Worm (Caenorhabditis elegans) whole organism, L2 larva: ENCODE measurements around the gene dro-1.

ENCODE experiments used
- C34F6.9 ChIP-seq: fragments of 150-350 bp; optimal IDR thresholded peaks from 2 replicates; lab custom pipeline; 2014; ENCODE audit warnings: missing biosample characterization, missing genetic modification characterization
- F13H6.1 ChIP-seq: sonication (generic microtip); optimal IDR thresholded peaks from 2 replicates; lab custom pipeline; 2016; ENCODE audit warnings: missing genetic modification characterization, missing compliant biosample characterization
- R02D3.7 ChIP-seq: fragments of 150-350 bp; optimal IDR thresholded peaks from 2 replicates; lab custom pipeline; 2014; ENCODE audit warnings: missing biosample characterization, missing genetic modification characterization
- Y55F3AM.14 ChIP-seq: fragments of 200-800 bp; sonication (Bioruptor generic); optimal IDR thresholded peaks from 2 replicates; lab custom pipeline; 2018; ENCODE audit warnings: mild to moderate bottlenecking, missing genetic modification characterization, missing compliant biosample characterization
- ZK546.5 ChIP-seq: sonication (generic microtip); optimal IDR thresholded peaks from 2 replicates; lab custom pipeline; 2017; ENCODE audit warnings: missing biosample characterization, missing genetic modification characterization
- aly-2 ChIP-seq: fragments of 150-350 bp; optimal IDR thresholded peaks from 2 replicates; lab custom pipeline; 2014; ENCODE audit warnings: missing biosample characterization, missing genetic modification characterization
- ama-1 ChIP-seq: fragments of 150-350 bp; optimal IDR thresholded peaks from 2 replicates; lab custom pipeline; 2018; ENCODE audit warnings: inconsistent platforms
- blmp-1 ChIP-seq: sonication (generic microtip); optimal IDR thresholded peaks from 2 replicates; lab custom pipeline; 2017; ENCODE audit warnings: missing genetic modification characterization, mild to moderate bottlenecking, missing compliant biosample characterization, antibody characterized with exemption, moderate library complexity; ENCODE audit not compliant: insufficient read depth
- ceh-16 ChIP-seq: fragments of 150-350 bp; optimal IDR thresholded peaks from 2 replicates; lab custom pipeline; 2014; ENCODE audit warnings: missing biosample characterization, missing genetic modification characterization
- ceh-82 ChIP-seq: fragments of 150-350 bp; optimal IDR thresholded peaks from 2 replicates; lab custom pipeline; 2014; ENCODE audit warnings: missing biosample characterization, missing genetic modification characterization
- crh-2 ChIP-seq: sonication (generic microtip); optimal IDR thresholded peaks from 2 replicates; lab custom pipeline; 2017; ENCODE audit warnings: missing biosample characterization, missing genetic modification characterization
- dmd-4 ChIP-seq: sonication (generic microtip); optimal IDR thresholded peaks from 2 replicates; lab custom pipeline; 2017; ENCODE audit warnings: missing biosample characterization, missing genetic modification characterization
- egl-27 ChIP-seq: sonication (generic microtip); optimal IDR thresholded peaks from 3 replicates; lab custom pipeline; 2017; ENCODE audit warnings: missing biosample characterization, missing genetic modification reagents, missing genetic modification characterization
- elt-3 ChIP-seq: sonication (generic microtip); optimal IDR thresholded peaks from 2 replicates; lab custom pipeline; 2017; ENCODE audit warnings: missing biosample characterization, missing genetic modification characterization
- fos-1 ChIP-seq: fragments of 150-350 bp; optimal IDR thresholded peaks from 2 replicates; lab custom pipeline; 2014; ENCODE audit warnings: missing biosample characterization, missing genetic modification characterization
- gmeb-1 ChIP-seq: fragments of 150-350 bp; optimal IDR thresholded peaks from 2 replicates; lab custom pipeline; 2014; ENCODE audit warnings: missing biosample characterization, missing genetic modification characterization
- lin-11 ChIP-seq: fragments of 150-350 bp; sonication (generic microtip); optimal IDR thresholded peaks from 2 replicates; lab custom pipeline; 2014; ENCODE audit warnings: missing biosample characterization, missing genetic modification characterization, inconsistent platforms, mixed read lengths
- lin-13 ChIP-seq: fragments of 150-350 bp; optimal IDR thresholded peaks from 2 replicates; lab custom pipeline; 2014; ENCODE audit warnings: missing biosample characterization, missing genetic modification reagents, missing genetic modification characterization
- lin-39 ChIP-seq: fragments of 150-350 bp; optimal IDR thresholded peaks from 2 replicates; lab custom pipeline; 2014; ENCODE audit warnings: missing biosample characterization, missing genetic modification reagents, missing genetic modification characterization
- lsy-2 ChIP-seq, 2 experiments: fragments of 150-350 bp in 1 of 2; sonication (generic microtip) in 1 of 2; optimal IDR thresholded peaks; 2 replicates each; lab custom pipeline; 2014 to 2017; ENCODE audit warnings: missing biosample characterization in 2 of 2, missing genetic modification characterization in 2 of 2
- mab-5 ChIP-seq: fragments of 150-350 bp; optimal IDR thresholded peaks from 2 replicates; lab custom pipeline; 2014; ENCODE audit warnings: missing biosample characterization, missing genetic modification characterization
- mbf-1 ChIP-seq: sonication (generic microtip); optimal IDR thresholded peaks from 2 replicates; lab custom pipeline; 2017; ENCODE audit warnings: missing biosample characterization, missing genetic modification characterization
- mdl-1 ChIP-seq, 2 experiments: fragments of 150-350 bp in 1 of 2; sonication (generic microtip) in 1 of 2; optimal IDR thresholded peaks; 2 replicates each; lab custom pipeline; 2017; ENCODE audit warnings: missing biosample characterization in 2 of 2, missing genetic modification characterization in 2 of 2
- nhr-10 ChIP-seq: sonication (generic microtip); optimal IDR thresholded peaks from 2 replicates; lab custom pipeline; 2017; ENCODE audit warnings: missing biosample characterization, missing genetic modification characterization
- nhr-11 ChIP-seq: fragments of 150-350 bp; optimal IDR thresholded peaks from 2 replicates; lab custom pipeline; 2014; ENCODE audit warnings: missing biosample characterization, missing genetic modification characterization
- nhr-12 ChIP-seq: fragments of 150-350 bp; optimal IDR thresholded peaks from 2 replicates; lab custom pipeline; 2014; ENCODE audit warnings: missing biosample characterization, missing genetic modification characterization
- nhr-129 ChIP-seq: fragments of 150-350 bp; optimal IDR thresholded peaks from 2 replicates; lab custom pipeline; 2014; ENCODE audit warnings: missing biosample characterization, missing genetic modification characterization
- nhr-21 ChIP-seq: fragments of 150-350 bp; optimal IDR thresholded peaks from 2 replicates; lab custom pipeline; 2014; ENCODE audit warnings: missing biosample characterization, missing genetic modification characterization
- nhr-23 ChIP-seq: fragments of 150-350 bp; optimal IDR thresholded peaks from 2 replicates; lab custom pipeline; 2014; ENCODE audit warnings: missing biosample characterization, missing genetic modification reagents, missing genetic modification characterization
- nhr-237 ChIP-seq: fragments of 150-350 bp; optimal IDR thresholded peaks from 2 replicates; lab custom pipeline; 2014; ENCODE audit warnings: missing biosample characterization, missing genetic modification characterization
- nhr-25 ChIP-seq: fragments of 150-350 bp; sonication (generic microtip); optimal IDR thresholded peaks from 3 replicates; lab custom pipeline; 2014; ENCODE audit warnings: missing biosample characterization, missing genetic modification characterization
- nhr-6 ChIP-seq: fragments of 150-350 bp; optimal IDR thresholded peaks from 2 replicates; lab custom pipeline; 2014; ENCODE audit warnings: missing biosample characterization, missing genetic modification characterization
- peb-1 ChIP-seq: fragments of 150-350 bp; optimal IDR thresholded peaks from 2 replicates; lab custom pipeline; 2014; ENCODE audit warnings: missing biosample characterization, missing genetic modification characterization
- skn-1 ChIP-seq: sonication (generic microtip); optimal IDR thresholded peaks from 2 replicates; lab custom pipeline; 2017; ENCODE audit warnings: missing biosample characterization, missing genetic modification characterization
- sma-3 ChIP-seq: sonication (generic microtip); optimal IDR thresholded peaks from 2 replicates; lab custom pipeline; 2016; ENCODE audit warnings: missing genetic modification reagents, missing genetic modification characterization, missing compliant biosample characterization
- sma-9 ChIP-seq, 2 experiments: fragments of 150-350 bp in 1 of 2; sonication (generic microtip) in 1 of 2; optimal IDR thresholded peaks; 2 replicates each; lab custom pipeline; 2014 to 2016; ENCODE audit warnings: missing genetic modification characterization in 2 of 2, mild to moderate bottlenecking in 1 of 2, missing biosample characterization in 1 of 2, missing compliant biosample characterization in 1 of 2, missing genetic modification reagents in 1 of 2, moderate library complexity in 1 of 2
- snpc-4 ChIP-seq: fragments of 150-350 bp; optimal IDR thresholded peaks from 2 replicates; lab custom pipeline; 2014; ENCODE audit warnings: missing biosample characterization, missing genetic modification characterization
- unc-39 ChIP-seq: fragments of 150-350 bp; optimal IDR thresholded peaks from 2 replicates; lab custom pipeline; 2014; ENCODE audit warnings: missing biosample characterization, missing genetic modification characterization
- unc-55 ChIP-seq: fragments of 150-350 bp; sonication (generic microtip); optimal IDR thresholded peaks from 3 replicates; lab custom pipeline; 2014; ENCODE audit warnings: missing biosample characterization, missing genetic modification reagents, missing genetic modification characterization
- unc-62 ChIP-seq: fragments of 150-350 bp; optimal IDR thresholded peaks from 2 replicates; lab custom pipeline; 2014; ENCODE audit warnings: missing biosample characterization, missing genetic modification reagents, missing genetic modification characterization
- ztf-1 ChIP-seq: fragments of 200-800 bp; sonication (Bioruptor generic); conservative IDR thresholded peaks from 2 replicates; pipeline ENCODE4 v1.3.6; 2022; ENCODE audit warnings: missing genetic modification characterization, missing compliant biosample characterization
- ztf-11 ChIP-seq: sonication (generic microtip); optimal IDR thresholded peaks from 2 replicates; lab custom pipeline; 2017; ENCODE audit warnings: missing biosample characterization, missing genetic modification characterization
- ztf-4 ChIP-seq: fragments of 150-350 bp; optimal IDR thresholded peaks from 2 replicates; lab custom pipeline; 2014; ENCODE audit warnings: missing biosample characterization, missing genetic modification characterization

Gene dro-1

DNA sequence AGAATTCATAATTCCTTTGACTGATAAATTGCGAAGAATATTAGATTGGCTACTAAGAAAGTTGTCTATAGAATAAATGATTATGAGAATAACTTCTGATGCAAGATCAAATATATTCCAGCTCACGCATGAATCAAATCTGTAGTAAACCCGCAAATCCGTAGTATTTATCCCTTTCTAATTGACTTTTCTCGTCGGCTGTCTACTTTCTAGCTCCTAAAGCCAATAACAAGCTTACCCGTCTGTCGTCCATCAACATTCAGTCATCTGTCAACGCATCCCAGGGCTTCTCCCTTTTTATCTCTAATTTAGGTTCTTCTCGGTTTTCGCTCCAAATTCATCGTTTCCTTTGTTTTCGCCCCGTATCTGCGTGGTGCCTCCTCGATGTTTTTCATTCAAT lies 6.4 kb downstream of the dro-1 start:
- TF ChIP-seq crh-2, result no peak
- TF ChIP-seq skn-1 (tag; lab: Kevin White, UChicago), result no peak
- no peak for TF ChIP-seq peb-1 (tag; lab: Kevin White, UChicago)
- no peak for TF ChIP-seq F13H6.1
- TF ChIP-seq dmd-4 (tag; lab: Kevin White, UChicago), result no peak
- no peak for TF ChIP-seq ztf-4 (tag; lab: Kevin White, UChicago)
- TF ChIP-seq ceh-82 (tag; lab: Kevin White, UChicago), result no peak
- TF ChIP-seq nhr-23 (tag; lab: Kevin White, UChicago), result no peak
- no peak for TF ChIP-seq mab-5 (tag; lab: Kevin White, UChicago)
- TF ChIP-seq C34F6.9 (tag; lab: Kevin White, UChicago), result no peak
- no peak for TF ChIP-seq ZK546.5 (tag; lab: Kevin White, UChicago)
- no peak for TF ChIP-seq mbf-1 (tag; lab: Kevin White, UChicago)
- no peak for TF ChIP-seq nhr-11 (tag; lab: Kevin White, UChicago)
- no peak for TF ChIP-seq nhr-21 (tag; lab: Kevin White, UChicago)
- no peak for TF ChIP-seq snpc-4 (tag; lab: Kevin White, UChicago)
- no peak for TF ChIP-seq nhr-129
- TF ChIP-seq nhr-237 (tag; lab: Kevin White, UChicago), result no peak
- no peak for TF ChIP-seq gmeb-1 (tag; lab: Kevin White, UChicago)
- TF ChIP-seq nhr-10, result no peak
- TF ChIP-seq elt-3 (tag; lab: Kevin White, UChicago), result no peak

DNA sequence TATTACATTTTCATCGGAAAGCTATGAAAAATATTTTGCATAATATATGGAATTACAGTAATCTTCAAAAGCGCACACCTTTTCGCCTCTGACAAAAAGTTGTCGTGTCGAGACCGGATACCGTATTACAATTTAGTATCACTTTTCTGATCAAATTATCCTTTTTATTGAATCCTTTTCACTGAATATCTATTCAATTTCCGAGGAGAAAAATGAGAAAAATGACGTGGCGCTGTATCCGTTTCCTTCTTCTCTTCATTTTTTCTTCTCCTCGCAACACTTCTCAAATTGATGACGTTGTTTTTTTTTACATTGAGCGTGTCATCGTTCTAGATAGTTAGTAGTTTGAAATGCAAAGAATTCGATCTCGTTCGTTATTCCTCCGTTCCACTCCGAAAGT lies 8.5 kb downstream of the dro-1 start:
- TF ChIP-seq blmp-1 (tag; lab: Kevin White, UChicago), result no peak
- TF ChIP-seq R02D3.7 (tag; lab: Kevin White, UChicago), result no peak
- no peak for TF ChIP-seq unc-39 (tag; lab: Kevin White, UChicago)
- TF ChIP-seq crh-2, result peak; percentile 76
- no peak for TF ChIP-seq lin-11 (tag; lab: Kevin White, UChicago)
- TF ChIP-seq lsy-2 (tag; optimal IDR thresholded peaks at IDR 0.05; lab: Kevin White, UChicago), result peak in 1 of 2 experiments; percentile 47
- TF ChIP-seq nhr-23 (tag; lab: Kevin White, UChicago), result no peak
- no peak for TF ChIP-seq nhr-129
- no peak for TF ChIP-seq elt-3 (tag; lab: Kevin White, UChicago)
- peak; percentile 4 for TF ChIP-seq unc-55 (GFP tag; lab: Kevin White, UChicago)
- no peak for TF ChIP-seq nhr-12 (tag; lab: Kevin White, UChicago)
- no peak for TF ChIP-seq egl-27 (tag; lab: Kevin White, UChicago)
- no peak for TF ChIP-seq lin-39 (tag; lab: Kevin White, UChicago)
- no peak for TF ChIP-seq ceh-82 (tag; lab: Kevin White, UChicago)
- TF ChIP-seq mbf-1 (tag; lab: Kevin White, UChicago), result no peak
- TF ChIP-seq peb-1 (tag; lab: Kevin White, UChicago), result no peak

ce11 chrIII:13359256-13359655 lies 16.8 kb downstream of the dro-1 start, which contains the start of gene F53A2.9:
Gene F53A2.9 (minus strand): TSS chrIII:13359356.
- TF ChIP-seq fos-1 (tag; lab: Kevin White, UChicago), result no peak
- TF ChIP-seq Y55F3AM.14 (GFP tag; lab: Kevin White, UChicago), result no peak
- no peak for TF ChIP-seq ceh-16 (tag; lab: Kevin White, UChicago)

DNA sequence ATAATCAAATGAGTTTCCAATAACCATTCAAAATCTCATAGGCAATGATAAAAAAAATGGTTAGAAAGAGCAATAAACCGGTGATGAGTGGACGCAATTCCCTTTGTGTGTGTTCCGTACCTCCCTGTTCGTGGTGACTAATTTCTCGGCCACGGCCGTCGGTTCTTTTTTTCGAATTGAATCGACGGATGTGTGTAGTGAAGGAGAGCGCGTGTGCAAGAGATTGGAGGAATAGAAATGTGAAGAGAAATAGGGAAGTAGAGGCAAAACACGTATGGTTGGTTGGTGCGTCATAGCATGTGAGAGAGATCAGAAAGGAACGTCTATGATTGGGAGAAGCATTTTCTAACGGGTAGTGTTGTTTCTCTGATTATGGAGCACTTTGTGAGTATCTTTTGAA lies 17.4 kb downstream of the dro-1 start:
- TF ChIP-seq unc-55 (GFP tag; lab: Kevin White, UChicago) (peak; percentile 59), lin-13 (peak; percentile 16), ZK546.5 (tag; lab: Kevin White, UChicago) (no peak), sma-3 (no peak), nhr-25 (tag; lab: Kevin White, UChicago) (peak; percentile 56), sma-9 (GFP tag; optimal IDR thresholded peaks at IDR 0.05; lab: Kevin White, UChicago) (peak; percentile 37), sma-9 (tag; optimal IDR thresholded peaks at IDR 0.05; lab: Kevin White, UChicago) (no peak), gmeb-1 (tag; lab: Kevin White, UChicago) (no peak), ama-1 (lab: Kevin White, UChicago) (no peak), R02D3.7 (tag; lab: Kevin White, UChicago) (no peak), ceh-16 (tag; lab: Kevin White, UChicago) (no peak), nhr-12 (tag; lab: Kevin White, UChicago) (no peak), dmd-4 (tag; lab: Kevin White, UChicago) (no peak), nhr-21 (tag; lab: Kevin White, UChicago) (peak; percentile 32), nhr-23 (tag; lab: Kevin White, UChicago) (no peak), ztf-11 (no peak), Y55F3AM.14 (GFP tag; lab: Kevin White, UChicago) (no peak), mbf-1 (tag; lab: Kevin White, UChicago) (no peak), nhr-10 (no peak), ceh-82 (tag; lab: Kevin White, UChicago) (no peak), lsy-2 (tag; optimal IDR thresholded peaks at IDR 0.05; lab: Kevin White, UChicago) (peak in 1 of 2 experiments; percentile 65), ztf-4 (tag; lab: Kevin White, UChicago) (no peak), C34F6.9 (tag; lab: Kevin White, UChicago) (peak; percentile 86), mab-5 (tag; lab: Kevin White, UChicago) (no peak), aly-2 (no peak), snpc-4 (tag; lab: Kevin White, UChicago) (no peak), nhr-6 (no peak), unc-62 (GFP tag; lab: Kevin White, UChicago) (no peak), mdl-1 (tag; optimal IDR thresholded peaks at IDR 0.05; lab: Kevin White, UChicago) (peak; percentile 5 to 23), elt-3 (tag; lab: Kevin White, UChicago) (no peak), skn-1 (tag; lab: Kevin White, UChicago) (no peak), egl-27 (tag; lab: Kevin White, UChicago) (no peak), nhr-237 (tag; lab: Kevin White, UChicago) (no peak), ztf-1 (GFP tag; lab: Robert Waterston, UW) (no peak), fos-1 (tag; lab: Kevin White, UChicago) (peak; percentile 99), nhr-11 (tag; lab: Kevin White, UChicago) (no peak)
